Fruit fly (Drosophila melanogaster) whole organism, adult: ENCODE data around the gene TfAP-2.

Experiments used
- CG1620 ChIP-seq: fragments of 200-800 bp; sonication (Bioruptor generic); optimal IDR thresholded peaks from 2 replicates; lab custom pipeline; 2016; ENCODE audit warnings: missing biosample characterization, missing genetic modification characterization
- CG7101 ChIP-seq: fragments of 200-800 bp; sonication (Bioruptor generic); optimal IDR thresholded peaks from 2 replicates; lab custom pipeline; 2018; ENCODE audit warnings: missing biosample characterization, mild to moderate bottlenecking, missing genetic modification characterization, moderate library complexity
- Clk ChIP-seq: fragments of 200-800 bp; sonication (Bioruptor generic); optimal IDR thresholded peaks from 2 replicates; lab custom pipeline; 2017; ENCODE audit warnings: missing biosample characterization, missing genetic modification characterization
- Crg-1 ChIP-seq: fragments of 200-800 bp; sonication (Bioruptor generic); optimal IDR thresholded peaks from 2 replicates; lab custom pipeline; 2016; ENCODE audit warnings: missing biosample characterization, missing genetic modification characterization
- kay ChIP-seq: fragments of 200-800 bp; sonication (Bioruptor generic); peaks from one replicate; lab custom pipeline; 2016; ENCODE audit warnings: missing biosample characterization, missing genetic modification characterization, borderline replicate concordance
- ovo ChIP-seq: fragments of 200-800 bp; sonication (Bioruptor generic); optimal IDR thresholded peaks from 2 replicates; lab custom pipeline; 2016; ENCODE audit warnings: missing biosample characterization, missing genetic modification characterization
- pad ChIP-seq: fragments of 200-800 bp; sonication (Bioruptor generic); optimal IDR thresholded peaks from 3 replicates; lab custom pipeline; 2017; ENCODE audit warnings: missing biosample characterization, missing genetic modification characterization, mild to moderate bottlenecking, moderate library complexity, missing genetic modification reagents

DNA sequence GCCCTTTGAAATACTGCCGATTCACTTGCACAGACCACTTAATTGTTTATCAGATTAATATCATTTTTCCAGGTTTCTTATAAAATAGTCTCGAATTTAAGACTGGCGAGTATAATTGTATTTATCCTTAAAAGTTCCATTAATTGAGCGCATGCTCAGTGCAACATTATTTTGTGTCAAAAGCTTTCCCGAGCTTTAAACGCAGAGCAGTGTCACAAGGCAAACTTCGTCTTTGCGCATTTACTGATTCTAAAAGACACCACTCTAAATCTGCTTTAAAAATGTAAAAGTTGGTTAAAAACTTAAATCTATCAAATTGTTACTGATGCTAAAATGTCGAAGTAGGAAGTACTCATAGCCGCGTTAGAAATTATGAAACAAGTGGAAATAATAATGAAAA is 38.9 kb downstream of the TfAP-2 start, which contains the start of the genes CG7166 and Alg11:
- TF ChIP-seq pad (no peak), Crg-1 (GFP tag; lab: Kevin White, UChicago) (no peak), kay (GFP tag; lab: Kevin White, UChicago) (no peak), CG1620 (no peak), Clk (no peak), ovo (no peak), CG7101 (tag; lab: Kevin White, UChicago) (no peak)
